Fruit fly (Drosophila melanogaster) whole organism, embryonic: Measurements from ENCODE around the gene CG43867.
A peak's percentile ranks its signal among the peaks of the same experiment; 100 is the strongest.

Experiments used
- CG11723 ChIP-seq: fragments of 200-800 bp; sonication (Bioruptor generic); optimal IDR thresholded peaks from 2 replicates; lab custom pipeline; 2017; ENCODE audit warnings: missing biosample characterization, mild to moderate bottlenecking, missing genetic modification characterization
- CG13296 ChIP-seq: fragments of 200-800 bp; sonication (Bioruptor generic); optimal IDR thresholded peaks from 3 replicates; lab custom pipeline; 2018; ENCODE audit warnings: missing biosample characterization, mild to moderate bottlenecking, missing genetic modification characterization
- CG14014 ChIP-seq: fragments of 200-800 bp; sonication (Bioruptor generic); IDR thresholded peaks from 2 replicates; pipeline ENCODE4 v1.3.6; 2022; ENCODE audit warnings: missing biosample characterization, missing genetic modification characterization
- CG14710 ChIP-seq: fragments of 200-800 bp; sonication (Bioruptor generic); optimal IDR thresholded peaks from 3 replicates; lab custom pipeline; 2019; ENCODE audit warnings: missing biosample characterization, mild to moderate bottlenecking, missing genetic modification characterization, moderate library complexity
- CG15514 ChIP-seq: fragments of 200-800 bp; sonication (Bioruptor generic); optimal IDR thresholded peaks from 3 replicates; lab custom pipeline; 2017; ENCODE audit warnings: missing biosample characterization, missing genetic modification characterization, mild to moderate bottlenecking, moderate library complexity, missing genetic modification reagents
- CG1603 ChIP-seq: fragments of 200-800 bp; sonication (Bioruptor generic); optimal IDR thresholded peaks from 2 replicates; lab custom pipeline; 2019; ENCODE audit warnings: missing biosample characterization, mild to moderate bottlenecking, missing genetic modification characterization, moderate library complexity
- CG18262 ChIP-seq: fragments of 200-800 bp; optimal IDR thresholded peaks from 3 replicates; lab custom pipeline; 2019; ENCODE audit warnings: missing biosample characterization, mild to moderate bottlenecking, missing genetic modification characterization, moderate library complexity
- CG2116 ChIP-seq: fragments of 200-800 bp; sonication (Bioruptor generic); optimal IDR thresholded peaks from 3 replicates; lab custom pipeline; 2018; ENCODE audit warnings: missing biosample characterization, mild to moderate bottlenecking, missing genetic modification characterization
- CG3065 ChIP-seq: fragments of 200-800 bp; sonication (Bioruptor generic); optimal IDR thresholded peaks from 2 replicates; lab custom pipeline; 2016; ENCODE audit warnings: missing biosample characterization, missing genetic modification characterization
- CG31365 ChIP-seq: fragments of 200-800 bp; sonication (Bioruptor generic); optimal IDR thresholded peaks from 2 replicates; lab custom pipeline; 2018; ENCODE audit warnings: missing biosample characterization, mild to moderate bottlenecking, missing genetic modification characterization
- CG32532 ChIP-seq: fragments of 200-800 bp; sonication (Bioruptor generic); IDR thresholded peaks from 2 replicates; pipeline ENCODE4 v1.3.6; 2022; ENCODE audit warnings: missing biosample characterization, missing genetic modification characterization
- CG42726 ChIP-seq: fragments of 200-800 bp; sonication (Bioruptor generic); IDR thresholded peaks from 2 replicates; pipeline ENCODE4 v1.3.6; 2022; ENCODE audit warnings: missing biosample characterization, missing genetic modification characterization; ENCODE audit not compliant: partially characterized antibody
- CG4328 ChIP-seq: fragments of 200-800 bp; sonication (Bioruptor generic); optimal IDR thresholded peaks from 3 replicates; lab custom pipeline; 2017; ENCODE audit warnings: missing biosample characterization, missing genetic modification reagents, missing genetic modification characterization
- CG5953 ChIP-seq: fragments of 200-800 bp; sonication (Bioruptor generic); IDR thresholded peaks from 2 replicates; pipeline ENCODE4 v1.3.6; 2022; ENCODE audit warnings: missing biosample characterization, missing genetic modification characterization
- CG7372 ChIP-seq: fragments of 200-800 bp; sonication (Bioruptor generic); IDR thresholded peaks from 2 replicates; pipeline ENCODE4 v1.3.6; 2022; ENCODE audit warnings: missing biosample characterization, missing genetic modification characterization
- CG7963 ChIP-seq: fragments of 200-800 bp; sonication (Bioruptor generic); IDR thresholded peaks from 3 replicates; pipeline ENCODE4 v1.3.6; 2022; ENCODE audit warnings: missing biosample characterization, missing genetic modification characterization; ENCODE audit not compliant: partially characterized antibody
- E2f1 ChIP-seq: fragments of 200-800 bp; sonication (Bioruptor generic); IDR thresholded peaks from 2 replicates; pipeline ENCODE4 v1.3.6; 2022; ENCODE audit warnings: missing biosample characterization, missing genetic modification characterization
- E2f2 ChIP-seq: fragments of 200-800 bp; sonication (Bioruptor generic); IDR thresholded peaks from 2 replicates; pipeline ENCODE4 v1.3.6; 2022; ENCODE audit warnings: missing biosample characterization, missing genetic modification characterization
- HmgZ ChIP-seq: fragments of 200-800 bp; sonication (Bioruptor generic); optimal IDR thresholded peaks from 2 replicates; lab custom pipeline; 2018; ENCODE audit warnings: missing biosample characterization, mild to moderate bottlenecking, missing genetic modification characterization
- Hr3 ChIP-seq: fragments of 200-800 bp; sonication (Bioruptor generic); optimal IDR thresholded peaks from 3 replicates; lab custom pipeline; 2016; ENCODE audit warnings: missing biosample characterization, missing genetic modification characterization
- Lhr ChIP-seq: fragments of 200-800 bp; sonication (Bioruptor generic); optimal IDR thresholded peaks from 3 replicates; lab custom pipeline; 2017; ENCODE audit warnings: mild to moderate bottlenecking, missing biosample characterization, missing genetic modification reagents, missing genetic modification characterization
- Med ChIP-seq: fragments of 200-800 bp; sonication (Bioruptor generic); peaks from one replicate; lab custom pipeline; 2016; ENCODE audit warnings: missing biosample characterization, missing genetic modification characterization, mild to moderate bottlenecking, inconsistent platforms, moderate library complexity
- Usf ChIP-seq: fragments of 200-800 bp; sonication (Bioruptor generic); optimal IDR thresholded peaks from 2 replicates; lab custom pipeline; 2017; ENCODE audit warnings: missing genotype, missing biosample characterization, missing genetic modification characterization
- abd-A ChIP-seq: fragments of 200-800 bp; sonication (Bioruptor generic); optimal IDR thresholded peaks from 3 replicates; lab custom pipeline; 2019; ENCODE audit warnings: missing biosample characterization, mild to moderate bottlenecking, missing genetic modification characterization, moderate library complexity
- bigmax ChIP-seq: fragments of 200-800 bp; sonication (Bioruptor generic); optimal IDR thresholded peaks from 2 replicates; lab custom pipeline; 2018; ENCODE audit warnings: missing biosample characterization, mild to moderate bottlenecking, missing genetic modification characterization
- br ChIP-seq: fragments of >200 bp; optimal IDR thresholded peaks from 2 replicates; lab custom pipeline; 2017
- cad ChIP-seq: fragments of >200 bp; optimal IDR thresholded peaks from 2 replicates; lab custom pipeline; 2017; ENCODE audit warnings: missing biosample characterization, missing genetic modification characterization
- ems ChIP-seq: fragments of 200-800 bp; sonication (Bioruptor generic); optimal IDR thresholded peaks from 3 replicates; lab custom pipeline; 2016; ENCODE audit warnings: missing biosample characterization, missing genetic modification characterization
- gfzf ChIP-seq: fragments of 200-800 bp; sonication (Bioruptor generic); optimal IDR thresholded peaks from 2 replicates; lab custom pipeline; 2016; ENCODE audit warnings: missing biosample characterization, mild to moderate bottlenecking, missing genetic modification characterization, moderate library complexity
- gro ChIP-seq: fragments of 200-800 bp; sonication (Bioruptor generic); optimal IDR thresholded peaks from 2 replicates; lab custom pipeline; 2016; ENCODE audit warnings: missing biosample characterization, missing genetic modification characterization
- gsb-n ChIP-seq: fragments of 200-800 bp; sonication (Bioruptor generic); optimal IDR thresholded peaks from 3 replicates; lab custom pipeline; 2018; ENCODE audit warnings: missing biosample characterization, mild to moderate bottlenecking, missing genetic modification characterization
- hb ChIP-seq: fragments of 200-800 bp; sonication (Bioruptor generic); IDR thresholded peaks from 3 replicates; pipeline ENCODE4 v1.3.6; 2022; ENCODE audit warnings: missing biosample characterization, missing genetic modification characterization; ENCODE audit not compliant: partially characterized antibody
- ken ChIP-seq: fragments of 200-800 bp; sonication (Bioruptor generic); IDR thresholded peaks from 3 replicates; pipeline ENCODE4 v1.3.6; 2022; ENCODE audit warnings: missing biosample characterization, missing genetic modification characterization
- lmd ChIP-seq: fragments of 200-800 bp; sonication (Bioruptor generic); IDR thresholded peaks from 2 replicates; pipeline ENCODE4 v1.3.6; 2022; ENCODE audit warnings: missing biosample characterization, missing genetic modification characterization
- mld ChIP-seq: fragments of 200-800 bp; sonication (Bioruptor generic); IDR thresholded peaks from 3 replicates; pipeline ENCODE4 v1.3.6; 2022; ENCODE audit warnings: missing biosample characterization, missing genetic modification characterization; ENCODE audit not compliant: partially characterized antibody
- phol ChIP-seq: fragments of 200-800 bp; sonication (Bioruptor generic); optimal IDR thresholded peaks from 3 replicates; lab custom pipeline; 2018; ENCODE audit warnings: missing biosample characterization, mild to moderate bottlenecking, missing genetic modification characterization, moderate library complexity
- pnt ChIP-seq: fragments of 200-800 bp; sonication (Bioruptor generic); optimal IDR thresholded peaks from 3 replicates; lab custom pipeline; 2016; ENCODE audit warnings: missing biosample characterization, missing genetic modification characterization
- pzg ChIP-seq: fragments of 200-800 bp; sonication (Bioruptor generic); optimal IDR thresholded peaks from 3 replicates; lab custom pipeline; 2018; ENCODE audit warnings: missing biosample characterization, mild to moderate bottlenecking, missing genetic modification characterization, moderate library complexity
- row ChIP-seq: fragments of 200-800 bp; sonication (Bioruptor generic); IDR thresholded peaks from 3 replicates; pipeline ENCODE4 v1.3.6; 2022; ENCODE audit warnings: missing biosample characterization, missing genetic modification characterization
- seq ChIP-seq: fragments of 200-800 bp; sonication (Bioruptor generic); IDR thresholded peaks from 2 replicates; pipeline ENCODE4 v1.3.6; 2022; ENCODE audit warnings: missing biosample characterization, missing genetic modification characterization
- sob ChIP-seq: fragments of 200-800 bp; sonication (Bioruptor generic); IDR thresholded peaks from 2 replicates; pipeline ENCODE4 v1.3.6; 2022; ENCODE audit warnings: missing biosample characterization, missing genetic modification characterization
- stwl ChIP-seq: fragments of 200-800 bp; sonication (Bioruptor generic); optimal IDR thresholded peaks from 3 replicates; lab custom pipeline; 2018; ENCODE audit warnings: missing biosample characterization, mild to moderate bottlenecking, missing genetic modification characterization, moderate library complexity
- tap ChIP-seq: fragments of 200-800 bp; optimal IDR thresholded peaks from 3 replicates; lab custom pipeline; 2019; ENCODE audit warnings: missing biosample characterization, mild to moderate bottlenecking, missing genetic modification characterization, moderate library complexity
- tgo ChIP-seq: fragments of 200-800 bp; sonication (Bioruptor generic); IDR thresholded peaks from 3 replicates; pipeline ENCODE4 v1.3.6; 2022; ENCODE audit warnings: missing biosample characterization, missing genetic modification characterization
- trem ChIP-seq: fragments of 200-800 bp; optimal IDR thresholded peaks from 3 replicates; lab custom pipeline; 2019; ENCODE audit warnings: missing biosample characterization, mild to moderate bottlenecking, missing genetic modification characterization, moderate library complexity
- wdn ChIP-seq: fragments of 200-800 bp; sonication (Bioruptor generic); IDR thresholded peaks from 2 replicates; pipeline ENCODE4 v1.3.6; 2022; ENCODE audit warnings: missing biosample characterization, missing genetic modification characterization
- zen2 ChIP-seq: fragments of 200-800 bp; sonication (Bioruptor generic); IDR thresholded peaks from 3 replicates; pipeline ENCODE4 v1.3.6; 2022; ENCODE audit warnings: missing biosample characterization, missing genetic modification characterization; ENCODE audit not compliant: partially characterized antibody
- zf30C ChIP-seq: fragments of 200-800 bp; sonication (Bioruptor generic); optimal IDR thresholded peaks from 3 replicates; lab custom pipeline; 2018; ENCODE audit warnings: missing biosample characterization, mild to moderate bottlenecking, missing genetic modification characterization

The CG43867 gene

DNA sequence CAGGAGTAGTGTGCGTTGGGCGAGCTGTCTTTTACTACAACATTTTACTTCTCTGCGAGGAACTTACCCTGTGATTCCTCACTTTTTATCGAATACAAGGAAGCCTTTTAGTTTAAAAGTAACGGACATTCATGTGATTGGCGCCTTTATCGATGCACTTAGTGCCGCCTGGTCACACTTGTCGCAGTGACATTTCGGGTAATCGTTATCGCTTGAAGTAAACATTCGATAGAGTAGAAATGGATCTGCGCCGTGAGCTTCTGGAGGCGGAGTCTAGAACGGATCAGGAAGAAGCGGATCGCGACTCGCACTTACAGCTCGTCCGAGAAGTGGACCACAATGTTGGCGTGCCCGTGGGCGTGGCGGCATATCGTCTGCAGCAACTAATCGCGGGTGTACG, 134.9 kb downstream of the CG43867 start, which contains the start of gene CG16989 (continued):
- TF ChIP-seq CG4328 (GFP tag; lab: Kevin White, UChicago) (no peak), phol (peak; percentile 17), CG13296 (GFP tag; lab: Kevin White, UChicago) (no peak), ken (GFP tag; lab: Robert Waterston, UW) (no peak), CG18262 (tag; lab: Kevin White, UChicago) (no peak), gro (GFP tag; lab: Kevin White, UChicago) (no peak), CG5953 (GFP tag; lab: Robert Waterston, UW) (no peak), gfzf (GFP tag; lab: Kevin White, UChicago) (peak; percentile 65), E2f1 (GFP tag; lab: Robert Waterston, UW) (peak; percentile 92), zf30C (no peak), HmgZ (peak; percentile 35)

- no peak for TF ChIP-seq sob (GFP tag; lab: Robert Waterston, UW)
- TF ChIP-seq abd-A = no peak
- no peak for TF ChIP-seq seq (GFP tag; lab: Robert Waterston, UW)
- no peak for TF ChIP-seq tgo (GFP tag; lab: Robert Waterston, UW)
- no peak for TF ChIP-seq CG11723 (GFP tag; lab: Kevin White, UChicago)
- no peak for TF ChIP-seq bigmax
- no peak for TF ChIP-seq wdn (GFP tag; lab: Robert Waterston, UW)
- no peak for TF ChIP-seq pnt
- no peak for TF ChIP-seq CG31365 (tag; lab: Kevin White, UChicago)
- TF ChIP-seq hb (GFP tag; lab: Robert Waterston, UW) = no peak
- TF ChIP-seq Hr3 (GFP tag; lab: Kevin White, UChicago) = no peak
- TF ChIP-seq br = no peak
- TF ChIP-seq, all 482 proteins: peak for 0
Measured at dm6 chrX:790039-790597, 137.7 kb downstream of the CG43867 start, which contains the start of gene CG13360. Gene CG13360 (minus strand): TSS chrX:790089.

- TF ChIP-seq Lhr (GFP tag; lab: Kevin White, UChicago) (peak; percentile 13), mld (GFP tag; lab: Robert Waterston, UW) (0 out of 3 replicates have a peak, but pooled peaks have one; percentile 49), trem (tag; lab: Kevin White, UChicago) (peak; percentile 7), CG18262 (tag; lab: Kevin White, UChicago) (no peak), CG42726 (GFP tag; lab: Robert Waterston, UW) (0 out of 2 replicates have a peak, but pooled peaks have one; percentile 13), cad (no peak), CG32532 (peak; percentile 29; the same call in 1 of the 2 replicates), zen2 (GFP tag; lab: Robert Waterston, UW) (peak; percentile 20; the same call in 1 of the 3 replicates), lmd (GFP tag; lab: Robert Waterston, UW) (no peak), CG3065 (GFP tag; lab: Kevin White, UChicago) (no peak), CG14014 (GFP tag; lab: Robert Waterston, UW) (no peak), gsb-n (tag; lab: Kevin White, UChicago) (no peak), CG14710 (peak; percentile 1), CG15514 (GFP tag; lab: Kevin White, UChicago) (no peak), CG7372 (no peak), Usf (GFP tag; lab: Kevin White, UChicago) (no peak), abd-A (no peak), row (GFP tag; lab: Robert Waterston, UW) (no peak), CG7963 (GFP tag; lab: Robert Waterston, UW) (peak; percentile 48; the same call in 1 of the 3 replicates), E2f2 (no peak), CG2116 (GFP tag; lab: Kevin White, UChicago) (peak; percentile 88), Med (GFP tag; lab: Kevin White, UChicago) (peak; percentile 68), stwl (tag; lab: Kevin White, UChicago) (peak; percentile 24), ems (GFP tag; lab: Kevin White, UChicago) (no peak), CG1603 (tag; lab: Kevin White, UChicago) (peak; percentile 42), pzg (GFP tag; lab: Kevin White, UChicago) (peak; percentile 22), tap (tag; lab: Kevin White, UChicago) (no peak)
Measured at dm6 chrX:784456-784855, 143.3 kb downstream of the CG43867 start, which contains the start of gene tw. Gene tw (plus strand): TSS chrX:784746.
